Worm (Caenorhabditis elegans) whole organism, mixed stage, embryonic: ENCODE data around the gene D1025.10.

ENCODE experiments used
- M03D4.4 ChIP-seq: sonication (generic microtip); optimal IDR thresholded peaks from 2 replicates; lab custom pipeline; 2017; ENCODE audit warnings: mild to moderate bottlenecking, missing genetic modification characterization, missing compliant biosample characterization
- bed-3 ChIP-seq: fragments of 200-800 bp; sonication (Bioruptor generic); optimal IDR thresholded peaks from 3 replicates; lab custom pipeline; 2018; ENCODE audit warnings: mild to moderate bottlenecking, missing genetic modification characterization, moderate library complexity, missing compliant biosample characterization
- blmp-1 ChIP-seq: fragments of 150-350 bp; optimal IDR thresholded peaks from 2 replicates; lab custom pipeline; 2014; ENCODE audit warnings: missing biosample characterization, missing genetic modification characterization
- ceh-39 ChIP-seq: fragments of 150-350 bp; optimal IDR thresholded peaks from 2 replicates; lab custom pipeline; 2014; ENCODE audit warnings: missing biosample characterization, missing genetic modification characterization
- ceh-43 ChIP-seq: fragments of 200-800 bp; sonication (Bioruptor generic); optimal IDR thresholded peaks from 2 replicates; lab custom pipeline; 2018; ENCODE audit warnings: mild to moderate bottlenecking, missing genetic modification characterization, moderate library complexity, missing compliant biosample characterization
- ceh-83 ChIP-seq: fragments of 200-800 bp; sonication (Bioruptor generic); optimal IDR thresholded peaks from 2 replicates; lab custom pipeline; 2018; ENCODE audit warnings: mild to moderate bottlenecking, missing genetic modification characterization, missing compliant biosample characterization
- ces-1 ChIP-seq: fragments of 150-350 bp; optimal IDR thresholded peaks from 2 replicates; lab custom pipeline; 2014; ENCODE audit warnings: missing biosample characterization, missing genetic modification reagents, missing genetic modification characterization
- cnd-1 ChIP-seq: fragments of 200-800 bp; sonication (Bioruptor generic); optimal IDR thresholded peaks from 2 replicates; lab custom pipeline; 2018; ENCODE audit warnings: mild to moderate bottlenecking, missing genetic modification characterization, missing compliant biosample characterization
- drap-1 ChIP-seq: fragments of 200-800 bp; sonication (Bioruptor generic); optimal IDR thresholded peaks from 3 replicates; lab custom pipeline; 2018; ENCODE audit warnings: mild to moderate bottlenecking, missing genetic modification characterization, missing compliant biosample characterization
- elt-1 ChIP-seq: sonication (generic microtip); optimal IDR thresholded peaks from 2 replicates; lab custom pipeline; 2017; ENCODE audit warnings: missing genetic modification characterization, mild to moderate bottlenecking, missing compliant biosample characterization, antibody characterized with exemption, moderate library complexity, borderline replicate concordance; ENCODE audit not compliant: insufficient read depth
- elt-3 ChIP-seq: fragments of 150-350 bp; optimal IDR thresholded peaks from 2 replicates; lab custom pipeline; 2014; ENCODE audit warnings: missing biosample characterization, missing genetic modification characterization
- flh-1 ChIP-seq: fragments of 200-800 bp; sonication (Bioruptor generic); optimal IDR thresholded peaks from 2 replicates; lab custom pipeline; 2018; ENCODE audit warnings: mild to moderate bottlenecking, missing genetic modification characterization, moderate library complexity, missing compliant biosample characterization
- ham-2 ChIP-seq: fragments of 200-800 bp; sonication (Bioruptor generic); optimal IDR thresholded peaks from 2 replicates; lab custom pipeline; 2018; ENCODE audit warnings: mild to moderate bottlenecking, missing genetic modification characterization, missing compliant biosample characterization
- hlh-1 ChIP-seq: fragments of 150-350 bp; optimal IDR thresholded peaks from 2 replicates; lab custom pipeline; 2014; ENCODE audit warnings: missing biosample characterization, missing genetic modification reagents, missing genetic modification characterization
- lin-13 ChIP-seq: fragments of 150-350 bp; optimal IDR thresholded peaks from 2 replicates; lab custom pipeline; 2014; ENCODE audit warnings: missing biosample characterization, missing genetic modification characterization
- lin-32 ChIP-seq: fragments of 200-800 bp; sonication (Bioruptor generic); optimal IDR thresholded peaks from 2 replicates; lab custom pipeline; 2018; ENCODE audit warnings: mild to moderate bottlenecking, missing genetic modification characterization, missing compliant biosample characterization
- lsy-2 ChIP-seq: fragments of 150-350 bp; optimal IDR thresholded peaks from 2 replicates; lab custom pipeline; 2014; ENCODE audit warnings: missing biosample characterization, missing genetic modification characterization
- mab-5 ChIP-seq: fragments of 150-350 bp; optimal IDR thresholded peaks from 2 replicates; lab custom pipeline; 2014; ENCODE audit warnings: missing biosample characterization, missing genetic modification characterization
- mep-1 ChIP-seq: fragments of 150-350 bp; optimal IDR thresholded peaks from 2 replicates; lab custom pipeline; 2017; ENCODE audit warnings: missing biosample characterization, missing genetic modification reagents, missing genetic modification characterization, inconsistent platforms
- mls-2 ChIP-seq: sonication (generic microtip); optimal IDR thresholded peaks from 2 replicates; lab custom pipeline; 2016; ENCODE audit warnings: mild to moderate bottlenecking, missing genetic modification characterization, moderate library complexity, missing compliant biosample characterization
- nhr-12 ChIP-seq: fragments of 150-350 bp; optimal IDR thresholded peaks from 2 replicates; lab custom pipeline; 2014; ENCODE audit warnings: missing biosample characterization, missing genetic modification characterization
- nhr-2 ChIP-seq: fragments of 150-350 bp; optimal IDR thresholded peaks from 2 replicates; lab custom pipeline; 2014; ENCODE audit warnings: missing biosample characterization, missing genetic modification characterization
- nhr-237 ChIP-seq: fragments of 150-350 bp; optimal IDR thresholded peaks from 2 replicates; lab custom pipeline; 2014; ENCODE audit warnings: missing biosample characterization, missing genetic modification characterization
- nhr-28 ChIP-seq: fragments of 150-350 bp; optimal IDR thresholded peaks from 2 replicates; lab custom pipeline; 2014; ENCODE audit warnings: missing biosample characterization, missing genetic modification characterization
- nhr-76 ChIP-seq: sonication (generic microtip); optimal IDR thresholded peaks from 2 replicates; lab custom pipeline; 2017; ENCODE audit warnings: missing biosample characterization, missing genetic modification characterization
- pha-4 ChIP-seq: fragments of 150-350 bp; optimal IDR thresholded peaks from 2 replicates; lab custom pipeline; 2018; ENCODE audit warnings: missing biosample characterization, missing genetic modification reagents, missing genetic modification characterization
- sem-2 ChIP-seq: fragments of 200-800 bp; sonication (Bioruptor generic); optimal IDR thresholded peaks from 2 replicates; lab custom pipeline; 2018; ENCODE audit warnings: mild to moderate bottlenecking, missing genetic modification characterization, missing compliant biosample characterization
- snpc-4 ChIP-seq: fragments of 150-350 bp; optimal IDR thresholded peaks from 2 replicates; lab custom pipeline; 2014; ENCODE audit warnings: missing biosample characterization, missing genetic modification characterization
- sptf-1 ChIP-seq: sonication (generic microtip); optimal IDR thresholded peaks from 2 replicates; lab custom pipeline; 2017; ENCODE audit warnings: mild to moderate bottlenecking, missing genetic modification characterization, moderate library complexity, missing compliant biosample characterization
- tbx-8 ChIP-seq: fragments of 200-800 bp; sonication (Bioruptor generic); optimal IDR thresholded peaks from 2 replicates; lab custom pipeline; 2018; ENCODE audit warnings: mild to moderate bottlenecking, missing genetic modification characterization, moderate library complexity, missing compliant biosample characterization
- unc-120 ChIP-seq: sonication (generic microtip); optimal IDR thresholded peaks from 2 replicates; lab custom pipeline; 2017; ENCODE audit warnings: missing genetic modification characterization, missing compliant biosample characterization; ENCODE audit not compliant: poor library complexity, severe bottlenecking
- unc-39 ChIP-seq: fragments of 150-350 bp; optimal IDR thresholded peaks from 2 replicates; lab custom pipeline; 2014; ENCODE audit warnings: missing biosample characterization, missing genetic modification characterization
- unc-62 ChIP-seq: fragments of 150-350 bp; optimal IDR thresholded peaks from 2 replicates; lab custom pipeline; 2014; ENCODE audit warnings: missing biosample characterization, missing genetic modification reagents, missing genetic modification characterization
- zip-8 ChIP-seq: fragments of 150-350 bp; optimal IDR thresholded peaks from 2 replicates; lab custom pipeline; 2014; ENCODE audit warnings: missing biosample characterization, missing genetic modification characterization
- ztf-11 ChIP-seq: fragments of 150-350 bp; optimal IDR thresholded peaks from 2 replicates; lab custom pipeline; 2014; ENCODE audit warnings: missing biosample characterization, missing genetic modification characterization

Gene D1025.10

DNA sequence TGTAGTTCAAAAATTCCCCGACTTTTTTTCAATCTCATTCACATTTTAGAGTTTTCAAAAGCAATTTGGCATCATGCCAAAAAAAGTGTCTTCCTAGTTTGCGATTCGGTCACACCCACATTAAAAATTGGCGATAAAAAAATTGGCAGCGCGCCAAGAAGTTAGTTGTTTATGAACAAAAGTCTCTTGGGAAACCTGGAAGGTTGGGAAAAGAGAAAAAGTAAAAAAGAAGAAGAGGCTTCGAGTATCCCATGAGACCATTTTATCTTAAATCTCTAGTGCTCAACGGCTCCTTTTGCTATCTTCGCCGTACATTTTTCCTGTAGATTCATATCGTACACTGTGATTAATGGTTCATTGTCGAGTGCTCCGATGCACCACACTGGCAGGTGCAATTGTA lies 28.8 kb upstream of the D1025.10 start:
- TF ChIP-seq lsy-2, result no peak
- TF ChIP-seq ztf-11 (tag; lab: Kevin White, UChicago), result no peak
- TF ChIP-seq hlh-1 (tag; lab: Kevin White, UChicago), result no peak
- TF ChIP-seq unc-62, result no peak
- no peak for TF ChIP-seq blmp-1 (tag; lab: Kevin White, UChicago)
- no peak for TF ChIP-seq tbx-8 (GFP tag; lab: Kevin White, UChicago)
- TF ChIP-seq mls-2, result no peak
- TF ChIP-seq lin-32 (GFP tag; lab: Kevin White, UChicago), result no peak
- no peak for TF ChIP-seq drap-1 (GFP tag; lab: Kevin White, UChicago)
- TF ChIP-seq bed-3 (GFP tag; lab: Kevin White, UChicago), result no peak
- TF ChIP-seq ceh-83 (GFP tag; lab: Kevin White, UChicago), result no peak

DNA sequence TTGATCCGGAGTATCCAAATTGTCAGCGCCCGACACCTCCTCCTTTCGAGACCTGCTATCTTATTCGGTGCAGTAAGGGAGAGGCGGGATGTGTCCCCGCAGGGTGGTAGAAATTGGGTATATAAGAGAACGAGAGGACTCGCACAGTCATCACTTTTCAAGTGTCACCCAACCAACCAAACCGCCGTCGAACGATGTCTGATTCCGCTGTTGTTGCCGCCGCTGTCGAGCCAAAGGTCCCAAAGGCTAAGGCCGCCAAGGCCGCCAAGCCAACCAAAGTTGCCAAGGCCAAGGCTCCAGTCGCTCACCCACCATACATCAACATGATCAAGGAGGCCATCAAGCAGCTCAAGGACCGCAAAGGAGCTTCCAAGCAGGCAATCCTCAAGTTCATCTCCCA lies 26.7 kb upstream of the D1025.10 start, which contains the start of gene his-24:
Gene his-24, plus strand, starts transcription at position 150 of the 400 bp plus-strand sequence.
- peak; percentile 47 for TF ChIP-seq mls-2
- TF ChIP-seq nhr-28 (tag; lab: Kevin White, UChicago), result no peak
- no peak for TF ChIP-seq nhr-76 (tag; lab: Kevin White, UChicago)
- peak; percentile 37 for TF ChIP-seq ces-1 (GFP tag; lab: Kevin White, UChicago)
- TF ChIP-seq flh-1 (GFP tag; lab: Kevin White, UChicago), result no peak
- TF ChIP-seq lin-32 (GFP tag; lab: Kevin White, UChicago), result peak; percentile 5
- TF ChIP-seq drap-1 (GFP tag; lab: Kevin White, UChicago), result peak; percentile 25
- no peak for TF ChIP-seq nhr-12 (tag; lab: Kevin White, UChicago)
- no peak for TF ChIP-seq tbx-8 (GFP tag; lab: Kevin White, UChicago)
- peak; percentile 87 for TF ChIP-seq mep-1
- peak; percentile 36 for TF ChIP-seq M03D4.4 (tag; lab: Kevin White, UChicago)
- no peak for TF ChIP-seq mab-5 (tag; lab: Kevin White, UChicago)
- peak; percentile 6 for TF ChIP-seq zip-8 (tag; lab: Kevin White, UChicago)
- TF ChIP-seq unc-120 (tag; lab: Kevin White, UChicago), result peak; percentile 26
- TF ChIP-seq unc-39 (tag; lab: Kevin White, UChicago), result no peak
- no peak for TF ChIP-seq ham-2 (GFP tag; lab: Kevin White, UChicago)
- TF ChIP-seq pha-4, result peak; percentile 66
- peak; percentile 44 for TF ChIP-seq lsy-2
- TF ChIP-seq nhr-2, result no peak
- peak; percentile 61 for TF ChIP-seq ceh-39 (tag; lab: Kevin White, UChicago)
- peak; percentile 29 for TF ChIP-seq unc-62
- peak; percentile 64 for TF ChIP-seq ztf-11 (tag; lab: Kevin White, UChicago)
- TF ChIP-seq sptf-1, result peak; percentile 38
- peak; percentile 51 for TF ChIP-seq ceh-83 (GFP tag; lab: Kevin White, UChicago)
- TF ChIP-seq cnd-1 (tag; lab: Kevin White, UChicago), result peak; percentile 59
- no peak for TF ChIP-seq bed-3 (GFP tag; lab: Kevin White, UChicago)
- peak; percentile 35 for TF ChIP-seq hlh-1 (tag; lab: Kevin White, UChicago)
- TF ChIP-seq lin-13 (tag; lab: Kevin White, UChicago), result peak; percentile 75
- TF ChIP-seq, all 35 proteins: peak for 18

DNA sequence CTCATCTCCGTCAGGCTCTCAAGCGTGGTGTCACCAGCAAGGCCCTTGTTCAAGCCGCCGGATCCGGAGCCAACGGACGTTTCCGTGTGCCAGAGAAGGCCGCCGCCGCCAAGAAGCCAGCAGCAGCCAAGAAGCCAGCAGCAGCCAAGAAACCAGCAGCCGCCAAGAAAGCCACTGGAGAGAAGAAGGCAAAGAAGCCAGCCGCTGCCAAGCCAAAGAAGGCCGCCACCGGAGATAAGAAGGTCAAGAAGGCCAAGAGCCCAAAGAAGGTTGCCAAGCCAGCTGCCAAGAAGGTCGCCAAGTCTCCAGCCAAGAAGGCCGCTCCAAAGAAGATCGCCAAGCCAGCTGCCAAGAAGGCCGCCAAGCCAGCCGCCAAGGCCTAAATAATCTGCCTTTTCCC lies 26.2 kb upstream of the D1025.10 start:
- no peak for TF ChIP-seq ceh-83 (GFP tag; lab: Kevin White, UChicago)
- no peak for TF ChIP-seq cnd-1 (tag; lab: Kevin White, UChicago)
- TF ChIP-seq ham-2 (GFP tag; lab: Kevin White, UChicago), result no peak
- no peak for TF ChIP-seq mep-1
- no peak for TF ChIP-seq snpc-4 (tag; lab: Kevin White, UChicago)
- TF ChIP-seq nhr-237 (tag; lab: Kevin White, UChicago), result no peak
- no peak for TF ChIP-seq ceh-39 (tag; lab: Kevin White, UChicago)
- no peak for TF ChIP-seq nhr-76 (tag; lab: Kevin White, UChicago)
- TF ChIP-seq nhr-12 (tag; lab: Kevin White, UChicago), result no peak
- TF ChIP-seq hlh-1 (tag; lab: Kevin White, UChicago), result no peak
- TF ChIP-seq M03D4.4 (tag; lab: Kevin White, UChicago), result no peak
- TF ChIP-seq nhr-2, result no peak
- TF ChIP-seq blmp-1 (tag; lab: Kevin White, UChicago), result no peak
- TF ChIP-seq ceh-43 (GFP tag; lab: Kevin White, UChicago), result no peak
- TF ChIP-seq mls-2, result no peak
- no peak for TF ChIP-seq tbx-8 (GFP tag; lab: Kevin White, UChicago)
- no peak for TF ChIP-seq zip-8 (tag; lab: Kevin White, UChicago)
- no peak for TF ChIP-seq lin-32 (GFP tag; lab: Kevin White, UChicago)
- no peak for TF ChIP-seq unc-120 (tag; lab: Kevin White, UChicago)

DNA sequence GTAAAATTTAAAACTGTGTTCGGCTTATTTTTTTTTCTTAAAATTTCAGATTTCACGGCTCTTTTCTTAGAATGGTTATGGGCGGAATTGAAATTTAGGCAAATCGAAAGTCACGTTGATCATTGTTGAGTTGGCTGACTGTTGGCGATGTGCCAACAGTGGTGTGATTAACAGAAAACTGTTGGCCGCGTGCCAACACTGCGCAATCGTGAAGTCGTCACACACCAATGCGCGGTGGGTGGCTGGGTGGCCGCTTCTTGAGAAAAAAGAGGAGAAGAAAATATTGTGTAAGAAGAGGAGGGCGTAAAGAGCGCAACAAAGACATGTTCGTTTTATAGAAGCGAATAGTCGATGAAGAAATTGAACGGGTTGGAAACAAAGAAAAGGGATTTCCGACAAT lies 25.6 kb upstream of the D1025.10 start:
- no peak for TF ChIP-seq mab-5 (tag; lab: Kevin White, UChicago)
- no peak for TF ChIP-seq unc-120 (tag; lab: Kevin White, UChicago)
- TF ChIP-seq unc-39 (tag; lab: Kevin White, UChicago), result no peak
- TF ChIP-seq lin-32 (GFP tag; lab: Kevin White, UChicago), result no peak
- no peak for TF ChIP-seq nhr-237 (tag; lab: Kevin White, UChicago)
- TF ChIP-seq nhr-76 (tag; lab: Kevin White, UChicago), result no peak
- peak; percentile 70 for TF ChIP-seq ceh-39 (tag; lab: Kevin White, UChicago)
- TF ChIP-seq sptf-1, result no peak
- TF ChIP-seq sem-2 (GFP tag; lab: Kevin White, UChicago), result no peak
- TF ChIP-seq ceh-43 (GFP tag; lab: Kevin White, UChicago), result no peak
- no peak for TF ChIP-seq elt-1 (tag; lab: Kevin White, UChicago)
- no peak for TF ChIP-seq elt-3 (tag; lab: Kevin White, UChicago)
- TF ChIP-seq ceh-83 (GFP tag; lab: Kevin White, UChicago), result no peak
- TF ChIP-seq unc-62, result no peak
- TF ChIP-seq mls-2, result peak; percentile 22
- no peak for TF ChIP-seq bed-3 (GFP tag; lab: Kevin White, UChicago)
- no peak for TF ChIP-seq ztf-11 (tag; lab: Kevin White, UChicago)
- peak; percentile 38 for TF ChIP-seq mep-1
- no peak for TF ChIP-seq pha-4
- peak; percentile 23 for TF ChIP-seq zip-8 (tag; lab: Kevin White, UChicago)
- TF ChIP-seq flh-1 (GFP tag; lab: Kevin White, UChicago), result no peak
- TF ChIP-seq ham-2 (GFP tag; lab: Kevin White, UChicago), result no peak
- TF ChIP-seq tbx-8 (GFP tag; lab: Kevin White, UChicago), result no peak
- peak; percentile 55 for TF ChIP-seq cnd-1 (tag; lab: Kevin White, UChicago)
- TF ChIP-seq hlh-1 (tag; lab: Kevin White, UChicago), result no peak
- no peak for TF ChIP-seq drap-1 (GFP tag; lab: Kevin White, UChicago)
- no peak for TF ChIP-seq snpc-4 (tag; lab: Kevin White, UChicago)
- TF ChIP-seq M03D4.4 (tag; lab: Kevin White, UChicago), result no peak
- no peak for TF ChIP-seq lin-13 (tag; lab: Kevin White, UChicago)
- no peak for TF ChIP-seq ces-1 (GFP tag; lab: Kevin White, UChicago)
- no peak for TF ChIP-seq nhr-2
- no peak for TF ChIP-seq lsy-2
